Worm (Caenorhabditis elegans): ENCODE measurements around the gene T06C12.9.
"Not testable (repeated sequence)": the region's sequence is repeated elsewhere in the genome, so short reads cannot be mapped to it uniquely, and the experiment has no call there.

Gene T06C12.9

ce11 chrV:15905530-15905929 is 19.7 kb upstream of the T06C12.9 start, which contains the start of the genes F35E8.1 and F35E8.2:
TSS of gene F35E8.1 (minus strand) at chrV:15905630.
TSS of gene F35E8.2 (plus strand) at chrV:15905661.
- not testable (repeated sequence) for TF ChIP-seq ceh-45 (GFP tag; IDR thresholded peaks at IDR 0.05); ahr-1 (tag; optimal IDR thresholded peaks at IDR 0.05); F13H6.1 (tag; optimal IDR thresholded peaks at IDR 0.05)

ce11 chrV:15900564-15900963 is 14.7 kb upstream of the T06C12.9 start:
- TF ChIP-seq ceh-14 (tag; optimal IDR thresholded peaks at IDR 0.05) (no peak), ets-4 (tag; optimal IDR thresholded peaks at IDR 0.05) (no peak), hlh-30 (tag; optimal IDR thresholded peaks at IDR 0.05; ENCODE audit: insufficient read depth) (no peak), ceh-34 (tag; optimal IDR thresholded peaks at IDR 0.05) (no peak), F13H6.1 (tag; optimal IDR thresholded peaks at IDR 0.05) (no peak), eyg-1 (tag; optimal IDR thresholded peaks at IDR 0.05) (no peak)

ce11 chrV:15899696-15900095 is 13.8 kb upstream of the T06C12.9 start, which contains the start of gene T06C12.14:
TSS of gene T06C12.14 (plus strand) at chrV:15899996.
- TF ChIP-seq pat-9 (tag; optimal IDR thresholded peaks at IDR 0.05) (no peak), C38D4.7 (GFP tag; optimal IDR thresholded peaks at IDR 0.05) (no peak), ceh-22 (tag; optimal IDR thresholded peaks at IDR 0.05) (no peak), pha-4 (tag; optimal IDR thresholded peaks at IDR 0.05) (no peak), ztf-16 (tag; optimal IDR thresholded peaks at IDR 0.05) (no peak), tbx-2 (tag; optimal IDR thresholded peaks at IDR 0.05) (no peak), ceh-2 (tag; optimal IDR thresholded peaks at IDR 0.05) (no peak), Y22D7AL.16 (tag; optimal IDR thresholded peaks at IDR 0.05) (no peak), ceh-30 (tag; optimal IDR thresholded peaks at IDR 0.05) (no peak), lin-11 (tag; optimal IDR thresholded peaks at IDR 0.05) (no peak), hlh-13 (GFP tag; optimal IDR thresholded peaks at IDR 0.05) (no peak), che-1 (tag; optimal IDR thresholded peaks at IDR 0.05) (no peak), eyg-1 (tag; optimal IDR thresholded peaks at IDR 0.05) (no peak), elt-4 (tag; optimal IDR thresholded peaks at IDR 0.05) (no peak), ceh-45 (GFP tag; IDR thresholded peaks at IDR 0.05) (no peak)

- TF ChIP-seq K02D7.2 (tag; optimal IDR thresholded peaks at IDR 0.05) (no peak), pros-1 (tag; optimal IDR thresholded peaks at IDR 0.05) (no peak), sdc-2 (tag; optimal IDR thresholded peaks at IDR 0.05) (no peak), ceh-19 (GFP tag; optimal IDR thresholded peaks at IDR 0.05) (no peak), K09A11.1 (tag; optimal IDR thresholded peaks at IDR 0.05; ENCODE audit: insufficient read depth) (no peak), gmeb-2 (tag; optimal IDR thresholded peaks at IDR 0.05) (no peak), pha-2 (tag; optimal IDR thresholded peaks at IDR 0.05) (no peak), fkh-6 (tag; optimal IDR thresholded peaks at IDR 0.05) (no peak), F13H6.1 (tag; optimal IDR thresholded peaks at IDR 0.05) (no peak), ceh-2 (tag; optimal IDR thresholded peaks at IDR 0.05) (no peak), ceh-18 (tag; optimal IDR thresholded peaks at IDR 0.05) (no peak), ceh-48 (tag; optimal IDR thresholded peaks at IDR 0.05) (no peak), unc-55 (GFP tag; optimal IDR thresholded peaks at IDR 0.05) (no peak), T23F11.4 (GFP tag; optimal IDR thresholded peaks at IDR 0.05) (no peak), sox-4 (tag; optimal IDR thresholded peaks at IDR 0.05) (no peak), ttx-3 (tag; optimal IDR thresholded peaks at IDR 0.05) (no peak), dmd-4 (tag; optimal IDR thresholded peaks at IDR 0.05; ENCODE audit: borderline replicate concordance) (no peak), ceh-24 (tag; optimal IDR thresholded peaks at IDR 0.05) (no peak)
These were observed 11.8 kb upstream of the T06C12.9 start, which contains the start of gene str-60 for ce11 chrV:15897696-15898095. TSS of gene str-60 (plus strand) at chrV:15897996.

All from whole organism, late embryonic.